Worm (Caenorhabditis elegans) whole organism, L1 larva: Measurements from ENCODE around the gene R05D3.12.

Source experiments
- C04F5.9 ChIP-seq: sonication (generic microtip); optimal IDR thresholded peaks from 2 replicates; lab custom pipeline; 2016; ENCODE audit warnings: missing genetic modification characterization, missing compliant biosample characterization
- C16A3.4 ChIP-seq: fragments of 150-350 bp; optimal IDR thresholded peaks from 2 replicates; lab custom pipeline; 2014; ENCODE audit warnings: missing biosample characterization, missing genetic modification characterization
- C34B4.2 ChIP-seq: sonication (generic microtip); optimal IDR thresholded peaks from 2 replicates; lab custom pipeline; 2017; ENCODE audit warnings: mild to moderate bottlenecking, missing genetic modification characterization, missing compliant biosample characterization
- F16B12.6 ChIP-seq: fragments of 150-350 bp; optimal IDR thresholded peaks from 2 replicates; lab custom pipeline; 2014; ENCODE audit warnings: missing biosample characterization, missing genetic modification characterization
- Y116A8C.19 ChIP-seq: sonication (generic microtip); optimal IDR thresholded peaks from 2 replicates; lab custom pipeline; 2016; ENCODE audit warnings: missing compliant biosample characterization, missing genetic modification characterization, borderline replicate concordance
- ama-1 ChIP-seq: fragments of 150-350 bp; optimal IDR thresholded peaks from 2 replicates; lab custom pipeline; 2014
- blmp-1 ChIP-seq: fragments of 150-350 bp; optimal IDR thresholded peaks from 2 replicates; lab custom pipeline; 2014; ENCODE audit warnings: missing biosample characterization, missing genetic modification characterization
- ceh-63 ChIP-seq: fragments of 200-800 bp; sonication (Bioruptor generic); optimal IDR thresholded peaks from 2 replicates; lab custom pipeline; 2018; ENCODE audit warnings: mild to moderate bottlenecking, missing genetic modification characterization, missing compliant biosample characterization
- ceh-8 ChIP-seq: fragments of 200-800 bp; sonication (Bioruptor generic); optimal IDR thresholded peaks from 2 replicates; lab custom pipeline; 2018; ENCODE audit warnings: mild to moderate bottlenecking, missing genetic modification characterization, moderate library complexity, missing compliant biosample characterization
- ceh-82 ChIP-seq, 3 experiments: fragments of 150-350 bp in 1 of 3; sonication (generic microtip) in 2 of 3; optimal IDR thresholded peaks; 2 replicates each; lab custom pipeline; 2014 to 2017; ENCODE audit warnings: missing biosample characterization in 3 of 3, missing genetic modification characterization in 3 of 3
- ces-1 ChIP-seq: fragments of 150-350 bp; optimal IDR thresholded peaks from 2 replicates; lab custom pipeline; 2014; ENCODE audit warnings: missing biosample characterization, missing genetic modification reagents, missing genetic modification characterization
- dpl-1 ChIP-seq, 3 experiments: fragments of 150-350 bp in 2 of 3; sonication (generic microtip) in 1 of 3; optimal IDR thresholded peaks; 2 replicates each; lab custom pipeline; 2014 to 2017; ENCODE audit warnings: missing biosample characterization in 3 of 3, missing genetic modification characterization in 3 of 3, missing genetic modification reagents in 3 of 3
- efl-1 ChIP-seq, 4 experiments: fragments of 150-350 bp; optimal IDR thresholded peaks in 3 of 4; peaks in 1 of 4; 1 replicate in 1 of 4; 2 replicates in 3 of 4; lab custom pipeline; 2014; ENCODE audit warnings: missing biosample characterization in 2 of 4, missing genetic modification characterization in 2 of 4, missing genetic modification reagents in 2 of 4
- efl-3 ChIP-seq: fragments of 200-800 bp; sonication (Bioruptor generic); optimal IDR thresholded peaks from 2 replicates; lab custom pipeline; 2018; ENCODE audit warnings: mild to moderate bottlenecking, missing genetic modification characterization, missing compliant biosample characterization
- egl-13 ChIP-seq: sonication (generic microtip); optimal IDR thresholded peaks from 2 replicates; lab custom pipeline; 2016; ENCODE audit warnings: missing genotype, missing genetic modification reagents, missing genetic modification characterization, missing compliant biosample characterization
- elt-2 ChIP-seq: sonication (generic microtip); optimal IDR thresholded peaks from 2 replicates; lab custom pipeline; 2016; ENCODE audit warnings: missing genetic modification characterization, mild to moderate bottlenecking, inconsistent platforms, missing compliant biosample characterization, missing genetic modification reagents
- fkh-4 ChIP-seq: sonication (generic microtip); optimal IDR thresholded peaks from 2 replicates; lab custom pipeline; 2016; ENCODE audit warnings: missing compliant biosample characterization, missing genetic modification characterization, borderline replicate concordance
- fkh-8 ChIP-seq: sonication (generic microtip); optimal IDR thresholded peaks from 2 replicates; lab custom pipeline; 2016; ENCODE audit warnings: mild to moderate bottlenecking, missing genetic modification characterization, missing compliant biosample characterization
- fos-1 ChIP-seq: fragments of 150-350 bp; optimal IDR thresholded peaks from 2 replicates; lab custom pipeline; 2014; ENCODE audit warnings: missing biosample characterization, missing genetic modification characterization
- hlh-17 ChIP-seq: fragments of 200-800 bp; sonication (Bioruptor generic); optimal IDR thresholded peaks from 2 replicates; lab custom pipeline; 2018; ENCODE audit warnings: missing genetic modification characterization, mild to moderate bottlenecking, missing compliant biosample characterization, moderate library complexity, borderline replicate concordance
- hlh-4 ChIP-seq: sonication (generic microtip); optimal IDR thresholded peaks from 2 replicates; lab custom pipeline; 2016; ENCODE audit warnings: mild to moderate bottlenecking, missing genetic modification characterization, missing compliant biosample characterization
- jun-1 ChIP-seq: fragments of 150-350 bp; optimal IDR thresholded peaks from 2 replicates; lab custom pipeline; 2014; ENCODE audit warnings: missing biosample characterization, missing genetic modification reagents, missing genetic modification characterization
- lin-13 ChIP-seq: fragments of 150-350 bp; optimal IDR thresholded peaks from 2 replicates; lab custom pipeline; 2014; ENCODE audit warnings: missing biosample characterization, missing genetic modification reagents, missing genetic modification characterization
- lin-35 ChIP-seq, 2 experiments: fragments of 150-350 bp; optimal IDR thresholded peaks; 2 replicates each; lab custom pipeline; 2014; ENCODE audit warnings: missing biosample characterization in 2 of 2, missing genetic modification characterization in 2 of 2, missing genetic modification reagents in 2 of 2
- lin-39 ChIP-seq: fragments of 150-350 bp; optimal IDR thresholded peaks from 2 replicates; lab custom pipeline; 2014; ENCODE audit warnings: missing biosample characterization, missing genetic modification reagents, missing genetic modification characterization
- lir-3 ChIP-seq: sonication (generic microtip); optimal IDR thresholded peaks from 2 replicates; lab custom pipeline; 2016; ENCODE audit warnings: mild to moderate bottlenecking, missing genetic modification characterization, moderate library complexity, missing compliant biosample characterization; ENCODE audit not compliant: poor library complexity
- lsy-2 ChIP-seq, 2 experiments: fragments of 150-350 bp; optimal IDR thresholded peaks; 2 replicates each; lab custom pipeline; 2014; ENCODE audit warnings: missing biosample characterization in 2 of 2, missing genetic modification characterization in 2 of 2
- mdl-1 ChIP-seq, 2 experiments: fragments of 150-350 bp; optimal IDR thresholded peaks; 2 replicates each; lab custom pipeline; 2014 to 2017; ENCODE audit warnings: missing biosample characterization in 2 of 2, missing genetic modification characterization in 2 of 2, inconsistent platforms in 1 of 2
- mep-1 ChIP-seq: fragments of 150-350 bp; optimal IDR thresholded peaks from 2 replicates; lab custom pipeline; 2014; ENCODE audit warnings: missing biosample characterization, missing genetic modification characterization
- nhr-19 ChIP-seq: fragments of 200-800 bp; sonication (Bioruptor generic); conservative IDR thresholded peaks from 2 replicates; pipeline ENCODE4 v1.3.6; 2022; ENCODE audit warnings: missing genetic modification characterization, missing compliant biosample characterization
- nhr-20 ChIP-seq: sonication (generic microtip); optimal IDR thresholded peaks from 2 replicates; lab custom pipeline; 2016; ENCODE audit warnings: mild to moderate bottlenecking, missing genetic modification characterization, missing compliant biosample characterization
- nhr-28 ChIP-seq: fragments of 150-350 bp; optimal IDR thresholded peaks from 2 replicates; lab custom pipeline; 2014; ENCODE audit warnings: missing biosample characterization, missing genetic modification characterization
- nhr-71 ChIP-seq: sonication (generic microtip); optimal IDR thresholded peaks from 2 replicates; lab custom pipeline; 2016; ENCODE audit warnings: mild to moderate bottlenecking, missing genetic modification characterization, moderate library complexity, missing compliant biosample characterization
- nhr-76 ChIP-seq: sonication (generic microtip); optimal IDR thresholded peaks from 2 replicates; lab custom pipeline; 2017; ENCODE audit warnings: missing biosample characterization, missing genetic modification characterization
- nhr-77 ChIP-seq: fragments of 150-350 bp; optimal IDR thresholded peaks from 2 replicates; lab custom pipeline; 2014; ENCODE audit warnings: missing biosample characterization, missing genetic modification characterization
- nhr-84 ChIP-seq: sonication (generic microtip); optimal IDR thresholded peaks from 2 replicates; lab custom pipeline; 2017; ENCODE audit warnings: missing biosample characterization, missing genetic modification characterization
- pag-3 ChIP-seq: sonication (generic microtip); optimal IDR thresholded peaks from 2 replicates; lab custom pipeline; 2017; ENCODE audit warnings: missing genetic modification characterization, mild to moderate bottlenecking, missing compliant biosample characterization, antibody characterized with exemption, borderline replicate concordance; ENCODE audit not compliant: insufficient read depth
- pqm-1 ChIP-seq: sonication (generic microtip); optimal IDR thresholded peaks from 3 replicates; lab custom pipeline; 2017; ENCODE audit warnings: missing biosample characterization, missing genetic modification characterization
- rnt-1 ChIP-seq: sonication (generic microtip); optimal IDR thresholded peaks from 2 replicates; lab custom pipeline; 2016; ENCODE audit warnings: mild to moderate bottlenecking, missing genetic modification characterization, moderate library complexity, missing compliant biosample characterization
- skn-1 ChIP-seq: fragments of 150-350 bp; optimal IDR thresholded peaks from 2 replicates; lab custom pipeline; 2014; ENCODE audit warnings: missing biosample characterization, missing genetic modification characterization
- snpc-4 ChIP-seq: fragments of 150-350 bp; optimal IDR thresholded peaks from 2 replicates; lab custom pipeline; 2014; ENCODE audit warnings: missing biosample characterization, missing genetic modification characterization
- snu-23 ChIP-seq: sonication (generic microtip); optimal IDR thresholded peaks from 2 replicates; lab custom pipeline; 2016; ENCODE audit warnings: missing genetic modification characterization, missing compliant biosample characterization
- sox-4 ChIP-seq: sonication (generic microtip); optimal IDR thresholded peaks from 2 replicates; lab custom pipeline; 2016; ENCODE audit warnings: missing genetic modification characterization, missing compliant biosample characterization
- swsn-7 ChIP-seq: sonication (generic microtip); optimal IDR thresholded peaks from 2 replicates; lab custom pipeline; 2016; ENCODE audit warnings: missing genetic modification characterization, missing compliant biosample characterization
- tbx-2 ChIP-seq: sonication (generic microtip); optimal IDR thresholded peaks from 2 replicates; lab custom pipeline; 2016; ENCODE audit warnings: missing genetic modification characterization, missing compliant biosample characterization
- tlp-1 ChIP-seq: fragments of 150-350 bp; optimal IDR thresholded peaks from 2 replicates; lab custom pipeline; 2014; ENCODE audit warnings: missing biosample characterization, missing genetic modification characterization
- unc-130 ChIP-seq: fragments of 150-350 bp; optimal IDR thresholded peaks from 2 replicates; lab custom pipeline; 2017; ENCODE audit warnings: missing biosample characterization, missing genetic modification characterization, inconsistent platforms
- vab-15 ChIP-seq: sonication (generic microtip); optimal IDR thresholded peaks from 2 replicates; lab custom pipeline; 2017; ENCODE audit warnings: missing genotype, mild to moderate bottlenecking, missing genetic modification characterization, missing compliant biosample characterization
- xbp-1 ChIP-seq: sonication (generic microtip); optimal IDR thresholded peaks from 2 replicates; lab custom pipeline; 2016; ENCODE audit warnings: missing genetic modification characterization, missing compliant biosample characterization
- zag-1 ChIP-seq: fragments of 150-350 bp; optimal IDR thresholded peaks from 2 replicates; lab custom pipeline; 2014; ENCODE audit warnings: missing biosample characterization, missing genetic modification characterization
- zip-4 ChIP-seq: fragments of 200-800 bp; sonication (Bioruptor generic); optimal IDR thresholded peaks from 2 replicates; lab custom pipeline; 2018; ENCODE audit warnings: mild to moderate bottlenecking, missing genetic modification characterization, moderate library complexity, missing compliant biosample characterization

R05D3.12 gene

DNA sequence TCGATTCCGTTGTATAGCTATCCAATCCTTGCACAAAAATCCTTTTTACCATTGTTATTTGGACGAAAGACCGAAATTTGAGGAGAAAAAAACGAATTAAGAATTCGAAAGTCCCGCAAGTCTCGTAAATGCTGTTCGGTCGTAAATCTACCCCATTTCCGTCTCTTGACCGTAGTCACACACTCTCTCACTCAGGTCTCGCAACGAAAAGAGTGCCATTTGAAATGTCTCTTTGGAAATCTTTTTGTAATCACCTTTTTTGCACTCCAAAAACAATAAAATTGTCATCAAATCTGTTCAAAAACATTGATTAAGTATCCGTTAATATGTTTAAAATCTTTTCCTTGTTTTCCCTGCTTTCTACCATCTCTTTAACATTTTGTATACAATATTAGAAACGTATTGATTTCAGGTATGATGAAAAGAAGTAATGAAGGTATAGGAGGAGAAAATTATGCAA lies 22.5 kb upstream of the R05D3.12 start, which contains the start of the genes R05D3.8 and rfp-1 (continued):
- TF ChIP-seq ceh-63 (no peak), efl-3 (no peak), snu-23 (GFP tag; lab: Kevin White, UChicago) (peak; percentile 88), C04F5.9 (tag; lab: Kevin White, UChicago) (peak; percentile 58), fkh-8 (tag; lab: Kevin White, UChicago) (peak; percentile 77), mep-1 (tag; lab: Kevin White, UChicago) (peak; percentile 91), xbp-1 (tag; lab: Kevin White, UChicago) (peak; percentile 73), lin-13 (peak; percentile 73), lin-35 (GFP tag; optimal IDR thresholded peaks at IDR 0.05; lab: Kevin White, UChicago) (peak; percentile 87 to 91), egl-13 (tag; lab: Kevin White, UChicago) (no peak), ama-1 (lab: Kevin White, UChicago) (no peak), C16A3.4 (tag; lab: Kevin White, UChicago) (peak; percentile 91), pag-3 (no peak), ceh-82 (tag; optimal IDR thresholded peaks at IDR 0.05; lab: Kevin White, UChicago) (peak; percentile 58 to 88 (median 61)), zip-4 (no peak), ceh-8 (no peak), lin-39 (tag; lab: Kevin White, UChicago) (peak; percentile 44), zag-1 (tag; lab: Kevin White, UChicago) (no peak), skn-1 (peak; percentile 59), Y116A8C.19 (no peak), nhr-28 (no peak), fkh-4 (tag; lab: Kevin White, UChicago) (no peak), hlh-4 (no peak), lir-3 (tag; lab: Kevin White, UChicago) (peak; percentile 42), nhr-84 (no peak), nhr-77 (tag; lab: Kevin White, UChicago) (peak; percentile 90), swsn-7 (tag; lab: Kevin White, UChicago) (peak; percentile 71), pqm-1 (tag; lab: Kevin White, UChicago) (no peak), nhr-19 (GFP tag; lab: Robert Waterston, UW) (peak; percentile 68), nhr-71 (peak; percentile 85), hlh-17 (no peak), unc-130 (tag; lab: Kevin White, UChicago) (peak; percentile 71), efl-1 (optimal IDR thresholded peaks at IDR 0.05; lab: Kevin White, UChicago) (peak; percentile 89 to 92), efl-1 (GFP tag; optimal IDR thresholded peaks at IDR 0.05 in 1 of 2; lab: Kevin White, UChicago) (peak; percentile 80 to 97), jun-1 (tag; lab: Kevin White, UChicago) (no peak), C34B4.2 (tag; lab: Kevin White, UChicago) (no peak), dpl-1 (GFP tag; optimal IDR thresholded peaks at IDR 0.05; lab: Kevin White, UChicago) (peak; percentile 80 to 86 (median 85)), nhr-20 (tag; lab: Kevin White, UChicago) (peak; percentile 79), snpc-4 (tag; lab: Kevin White, UChicago) (peak; percentile 4), vab-15 (peak; percentile 32), fos-1 (tag; lab: Kevin White, UChicago) (peak; percentile 82), tbx-2 (tag; lab: Kevin White, UChicago) (peak; percentile 76), blmp-1 (tag; lab: Kevin White, UChicago) (peak; percentile 86), lsy-2 (tag; optimal IDR thresholded peaks at IDR 0.05; lab: Kevin White, UChicago) (peak; percentile 98 to 99), ces-1 (GFP tag; lab: Kevin White, UChicago) (no peak), F16B12.6 (peak; percentile 53), elt-2 (tag; lab: Kevin White, UChicago) (peak; percentile 21), rnt-1 (tag; lab: Kevin White, UChicago) (peak; percentile 79), sox-4 (tag; lab: Kevin White, UChicago) (no peak), tlp-1 (no peak), mdl-1 (tag; optimal IDR thresholded peaks at IDR 0.05; lab: Kevin White, UChicago) (peak in 1 of 2 experiments; percentile 67), nhr-76 (tag; lab: Kevin White, UChicago) (no peak)
